Fruit fly (Drosophila melanogaster) whole organism, embryonic: ENCODE results near the gene Als2.

Experiments
- Abd-B ChIP-seq: fragments of 200-800 bp; sonication (Bioruptor generic); optimal IDR thresholded peaks from 2 replicates; lab custom pipeline; 2018; ENCODE audit warnings: missing biosample characterization, mild to moderate bottlenecking, missing genetic modification characterization, moderate library complexity
- Aef1 ChIP-seq: fragments of 200-800 bp; sonication (Bioruptor generic); IDR thresholded peaks from 3 replicates; pipeline ENCODE4 v1.3.6; 2022; ENCODE audit warnings: missing biosample characterization, missing genetic modification characterization
- Bgb ChIP-seq: fragments of 200-800 bp; sonication (Bioruptor generic); IDR thresholded peaks from 2 replicates; pipeline ENCODE4 v1.3.6; 2022; ENCODE audit warnings: missing biosample characterization, missing genetic modification characterization; ENCODE audit not compliant: partially characterized antibody
- C15 ChIP-seq: fragments of 200-800 bp; sonication (Bioruptor generic); IDR thresholded peaks from 3 replicates; pipeline ENCODE4 v1.3.6; 2022; ENCODE audit warnings: missing biosample characterization, missing genetic modification characterization
- CG10565 ChIP-seq: fragments of 200-800 bp; sonication (Bioruptor generic); optimal IDR thresholded peaks from 3 replicates; lab custom pipeline; 2016; ENCODE audit warnings: missing biosample characterization, mild to moderate bottlenecking, missing genetic modification characterization
- CG12236 ChIP-seq: fragments of 200-800 bp; sonication (Bioruptor generic); optimal IDR thresholded peaks from 2 replicates; lab custom pipeline; 2016; ENCODE audit warnings: missing biosample characterization, missing genetic modification characterization
- CG15011 ChIP-seq: fragments of 200-800 bp; sonication (Bioruptor generic); optimal IDR thresholded peaks from 3 replicates; lab custom pipeline; 2018; ENCODE audit warnings: missing biosample characterization, mild to moderate bottlenecking, missing genetic modification characterization
- CG15479 ChIP-seq: fragments of 200-800 bp; sonication (Bioruptor generic); optimal IDR thresholded peaks from 3 replicates; lab custom pipeline; 2019; ENCODE audit warnings: missing biosample characterization, mild to moderate bottlenecking, missing genetic modification characterization, moderate library complexity
- CG16815 ChIP-seq: fragments of 200-800 bp; sonication (Bioruptor generic); optimal IDR thresholded peaks from 3 replicates; lab custom pipeline; 2017; ENCODE audit warnings: missing biosample characterization, mild to moderate bottlenecking, missing genetic modification characterization
- CG1792 ChIP-seq: fragments of 200-800 bp; sonication (Bioruptor generic); optimal IDR thresholded peaks from 2 replicates; lab custom pipeline; 2016; ENCODE audit warnings: missing biosample characterization, missing genetic modification characterization
- CG18476 ChIP-seq: fragments of 200-800 bp; sonication (Bioruptor generic); optimal IDR thresholded peaks from 2 replicates; lab custom pipeline; 2016; ENCODE audit warnings: missing biosample characterization, mild to moderate bottlenecking, missing genetic modification characterization
- CG2202 ChIP-seq: fragments of 200-800 bp; sonication (Bioruptor generic); optimal IDR thresholded peaks from 2 replicates; lab custom pipeline; 2018; ENCODE audit warnings: missing biosample characterization, mild to moderate bottlenecking, missing genetic modification characterization
- CG32772 ChIP-seq: fragments of 200-800 bp; sonication (Bioruptor generic); IDR thresholded peaks from 2 replicates; pipeline ENCODE4 v1.3.6; 2022; ENCODE audit warnings: missing biosample characterization, missing genetic modification characterization
- CG33213 ChIP-seq: fragments of 200-800 bp; sonication (Bioruptor generic); optimal IDR thresholded peaks from 3 replicates; lab custom pipeline; 2016; ENCODE audit warnings: missing biosample characterization, missing genetic modification characterization
- CG6654 ChIP-seq: fragments of 200-800 bp; sonication (Bioruptor generic); optimal IDR thresholded peaks from 2 replicates; lab custom pipeline; 2017; ENCODE audit warnings: missing biosample characterization, mild to moderate bottlenecking, missing genetic modification characterization
- CG7786 ChIP-seq: fragments of 200-800 bp; sonication (Bioruptor generic); optimal IDR thresholded peaks from 2 replicates; lab custom pipeline; 2016; ENCODE audit warnings: missing biosample characterization, missing genetic modification characterization
- CG7928 ChIP-seq: fragments of 200-800 bp; sonication (Bioruptor generic); optimal IDR thresholded peaks from 2 replicates; lab custom pipeline; 2017; ENCODE audit warnings: missing biosample characterization, mild to moderate bottlenecking, missing genetic modification characterization
- CG8478 ChIP-seq: fragments of >200 bp; optimal IDR thresholded peaks from 2 replicates; lab custom pipeline; 2018
- CG9215 ChIP-seq: fragments of 200-800 bp; sonication (Bioruptor generic); IDR thresholded peaks from 2 replicates; pipeline ENCODE4 v1.3.6; 2022; ENCODE audit warnings: missing biosample characterization, missing genetic modification characterization
- CG9727 ChIP-seq: fragments of 200-800 bp; sonication (Bioruptor generic); optimal IDR thresholded peaks from 3 replicates; lab custom pipeline; 2017; ENCODE audit warnings: missing biosample characterization, mild to moderate bottlenecking, missing genetic modification characterization
- CG9797 ChIP-seq: fragments of 200-800 bp; sonication (Bioruptor generic); optimal IDR thresholded peaks from 3 replicates; lab custom pipeline; 2018; ENCODE audit warnings: missing biosample characterization, mild to moderate bottlenecking, missing genetic modification characterization
- CG9932 ChIP-seq: fragments of 200-800 bp; sonication (Bioruptor generic); IDR thresholded peaks from 2 replicates; pipeline ENCODE4 v1.3.6; 2022; ENCODE audit warnings: missing biosample characterization, missing genetic modification characterization
- Dip3 ChIP-seq: fragments of 200-800 bp; sonication (Bioruptor generic); optimal IDR thresholded peaks from 3 replicates; lab custom pipeline; 2016; ENCODE audit warnings: missing biosample characterization, missing genetic modification characterization
- Doc3 ChIP-seq: fragments of 200-800 bp; sonication (Bioruptor generic); IDR thresholded peaks from 3 replicates; pipeline ENCODE4 v1.3.6; 2022; ENCODE audit warnings: missing biosample characterization, missing genetic modification characterization; ENCODE audit not compliant: partially characterized antibody
- Hmr ChIP-seq: fragments of 200-800 bp; sonication (Bioruptor generic); optimal IDR thresholded peaks from 3 replicates; lab custom pipeline; 2017; ENCODE audit warnings: mild to moderate bottlenecking, missing biosample characterization, missing genetic modification reagents, missing genetic modification characterization
- Max ChIP-seq: fragments of 200-800 bp; sonication (Bioruptor generic); optimal IDR thresholded peaks from 2 replicates; lab custom pipeline; 2016; ENCODE audit warnings: missing biosample characterization, mild to moderate bottlenecking, missing genetic modification characterization
- Med ChIP-seq: fragments of 200-800 bp; sonication (Bioruptor generic); peaks from one replicate; lab custom pipeline; 2016; ENCODE audit warnings: missing biosample characterization, missing genetic modification characterization, mild to moderate bottlenecking, inconsistent platforms, moderate library complexity
- Meics ChIP-seq: fragments of 200-800 bp; sonication (Bioruptor generic); optimal IDR thresholded peaks from 2 replicates; lab custom pipeline; 2017; ENCODE audit warnings: missing biosample characterization, mild to moderate bottlenecking, missing genetic modification characterization
- Myb ChIP-seq: fragments of 200-800 bp; sonication (Bioruptor generic); optimal IDR thresholded peaks from 2 replicates; lab custom pipeline; 2016; ENCODE audit warnings: missing biosample characterization, missing genetic modification characterization
- Neu2 ChIP-seq: fragments of 200-800 bp; sonication (Bioruptor generic); optimal IDR thresholded peaks from 3 replicates; lab custom pipeline; 2016; ENCODE audit warnings: missing biosample characterization, missing genetic modification characterization, borderline replicate concordance
- Side ChIP-seq: fragments of 200-800 bp; sonication (Bioruptor generic); optimal IDR thresholded peaks from 2 replicates; lab custom pipeline; 2016; ENCODE audit warnings: missing biosample characterization, missing genetic modification characterization
- Sry-δ ChIP-seq: fragments of 200-800 bp; sonication (Bioruptor generic); optimal IDR thresholded peaks from 2 replicates; lab custom pipeline; 2016; ENCODE audit warnings: missing biosample characterization, missing genetic modification characterization
- amos ChIP-seq: fragments of 200-800 bp; sonication (Bioruptor generic); IDR thresholded peaks from 2 replicates; pipeline ENCODE4 v1.3.6; 2022; ENCODE audit warnings: missing biosample characterization, missing genetic modification characterization; ENCODE audit not compliant: partially characterized antibody
- bab2 ChIP-seq: fragments of 200-800 bp; sonication (Bioruptor generic); optimal IDR thresholded peaks from 2 replicates; lab custom pipeline; 2016; ENCODE audit warnings: missing biosample characterization, missing genetic modification characterization
- chm ChIP-seq: fragments of 200-800 bp; sonication (Bioruptor generic); IDR thresholded peaks from 2 replicates; pipeline ENCODE4 v1.3.6; 2022; ENCODE audit warnings: missing biosample characterization, missing genetic modification characterization
- croc ChIP-seq: fragments of 200-800 bp; sonication (Bioruptor generic); conservative IDR thresholded peaks from 3 replicates; pipeline ENCODE4 v1.3.6; 2022; ENCODE audit warnings: missing biosample characterization, missing genetic modification characterization
- dan ChIP-seq: fragments of 200-800 bp; sonication (Bioruptor generic); IDR thresholded peaks from 2 replicates; pipeline ENCODE4 v1.3.6; 2022; ENCODE audit warnings: missing biosample characterization, missing genetic modification characterization
- fru ChIP-seq: fragments of >200 bp; optimal IDR thresholded peaks from 2 replicates; lab custom pipeline; 2017
- lab ChIP-seq: fragments of 200-800 bp; sonication (Bioruptor generic); optimal IDR thresholded peaks from 3 replicates; lab custom pipeline; 2017; ENCODE audit warnings: missing biosample characterization, missing genetic modification characterization, mild to moderate bottlenecking, moderate library complexity, missing genetic modification reagents
- mam ChIP-seq: fragments of 200-800 bp; sonication (Bioruptor generic); optimal IDR thresholded peaks from 3 replicates; lab custom pipeline; 2016; ENCODE audit warnings: missing biosample characterization, missing genetic modification characterization
- nmo ChIP-seq: fragments of 200-800 bp; sonication (Bioruptor generic); optimal IDR thresholded peaks from 2 replicates; lab custom pipeline; 2018; ENCODE audit warnings: missing biosample characterization, mild to moderate bottlenecking, missing genetic modification characterization, moderate library complexity
- p53 ChIP-seq: fragments of 200-800 bp; sonication (Bioruptor generic); optimal IDR thresholded peaks from 2 replicates; lab custom pipeline; 2016; ENCODE audit warnings: missing biosample characterization, missing genetic modification characterization
- pnt ChIP-seq: fragments of 200-800 bp; sonication (Bioruptor generic); optimal IDR thresholded peaks from 3 replicates; lab custom pipeline; 2016; ENCODE audit warnings: missing biosample characterization, missing genetic modification characterization
- pros ChIP-seq: fragments of 200-800 bp; sonication (Bioruptor generic); optimal IDR thresholded peaks from 3 replicates; lab custom pipeline; 2019; ENCODE audit warnings: missing biosample characterization, mild to moderate bottlenecking, missing genetic modification characterization, moderate library complexity
- pum ChIP-seq: fragments of 200-800 bp; sonication (Bioruptor generic); optimal IDR thresholded peaks from 2 replicates; lab custom pipeline; 2016; ENCODE audit warnings: missing biosample characterization, missing genetic modification characterization
- pzg ChIP-seq: fragments of 200-800 bp; sonication (Bioruptor generic); optimal IDR thresholded peaks from 3 replicates; lab custom pipeline; 2018; ENCODE audit warnings: missing biosample characterization, mild to moderate bottlenecking, missing genetic modification characterization, moderate library complexity
- run ChIP-seq: fragments of 200-800 bp; sonication (Bioruptor generic); optimal IDR thresholded peaks from 3 replicates; lab custom pipeline; 2018; ENCODE audit warnings: missing biosample characterization, mild to moderate bottlenecking, missing genetic modification characterization
- scrt ChIP-seq: fragments of 200-800 bp; sonication (Bioruptor generic); optimal IDR thresholded peaks from 2 replicates; lab custom pipeline; 2018; ENCODE audit warnings: missing biosample characterization, mild to moderate bottlenecking, missing genetic modification characterization, moderate library complexity
- sob ChIP-seq: fragments of 200-800 bp; sonication (Bioruptor generic); IDR thresholded peaks from 2 replicates; pipeline ENCODE4 v1.3.6; 2022; ENCODE audit warnings: missing biosample characterization, missing genetic modification characterization
- stwl ChIP-seq: fragments of 200-800 bp; sonication (Bioruptor generic); optimal IDR thresholded peaks from 3 replicates; lab custom pipeline; 2018; ENCODE audit warnings: missing biosample characterization, mild to moderate bottlenecking, missing genetic modification characterization, moderate library complexity
- vfl ChIP-seq: fragments of 200-800 bp; sonication (Bioruptor generic); optimal IDR thresholded peaks from 2 replicates; lab custom pipeline; 2016; ENCODE audit warnings: missing biosample characterization, missing genetic modification characterization
- zen2 ChIP-seq: fragments of 200-800 bp; sonication (Bioruptor generic); IDR thresholded peaks from 3 replicates; pipeline ENCODE4 v1.3.6; 2022; ENCODE audit warnings: missing biosample characterization, missing genetic modification characterization; ENCODE audit not compliant: partially characterized antibody

The Als2 gene

DNA sequence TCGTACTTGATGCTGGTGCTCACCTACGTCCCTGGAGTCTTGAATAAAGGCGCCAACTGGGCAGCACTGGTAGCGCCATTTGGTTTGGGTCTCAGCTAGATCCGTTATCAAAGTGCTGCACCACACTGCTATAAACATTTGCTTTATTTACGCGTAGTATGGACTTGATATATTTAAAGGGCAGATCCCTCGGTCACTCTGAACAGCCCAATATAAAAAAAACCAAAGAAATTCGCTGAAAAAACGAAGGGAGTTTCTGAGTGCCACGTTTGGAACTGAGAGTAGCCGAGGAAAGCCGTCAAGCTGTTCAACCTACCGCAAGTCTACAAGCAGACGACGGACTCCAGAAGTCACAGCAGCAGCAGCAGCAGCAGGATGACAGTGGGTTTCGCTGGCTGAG, 38.7 kb downstream of the Als2 start, which contains the start of gene Atox1 (continued):
- TF ChIP-seq CG1792: no peak
- no peak for TF ChIP-seq scrt (GFP tag; lab: Kevin White, UChicago)
- TF ChIP-seq CG2202 (tag; lab: Kevin White, UChicago): no peak
- TF ChIP-seq nmo: peak; percentile 67
- no peak for TF ChIP-seq CG10565 (GFP tag; lab: Kevin White, UChicago)
- no peak for TF ChIP-seq CG9215 (GFP tag; lab: Robert Waterston, UW)
- no peak for TF ChIP-seq CG12236 (GFP tag; lab: Kevin White, UChicago)
- TF ChIP-seq Bgb: peak; percentile 37
- no peak for TF ChIP-seq Neu2 (GFP tag; lab: Kevin White, UChicago)
- TF ChIP-seq pnt (GFP tag; lab: Kevin White, UChicago): no peak
- peak; percentile 54 for TF ChIP-seq Sry-δ
- TF ChIP-seq stwl (tag; lab: Kevin White, UChicago): peak; percentile 77
- TF ChIP-seq zen2: no peak
- no peak for TF ChIP-seq C15 (GFP tag; lab: Robert Waterston, UW)
- peak; percentile 55 for TF ChIP-seq amos
- TF ChIP-seq CG15011: no peak
- TF ChIP-seq lab (GFP tag; lab: Kevin White, UChicago): peak; percentile 47
- TF ChIP-seq fru: no peak
- TF ChIP-seq CG18476: no peak
- no peak for TF ChIP-seq croc (GFP tag; lab: Robert Waterston, UW)
- TF ChIP-seq vfl: no peak
- TF ChIP-seq Meics (GFP tag; lab: Kevin White, UChicago): peak; percentile 43
- no peak for TF ChIP-seq CG9727 (GFP tag; lab: Kevin White, UChicago)
- TF ChIP-seq CG6654 (GFP tag; lab: Kevin White, UChicago): no peak
- TF ChIP-seq dan: no peak
- TF ChIP-seq Abd-B (GFP tag; lab: Kevin White, UChicago): peak; percentile 80
- TF ChIP-seq CG7928 (GFP tag; lab: Kevin White, UChicago): peak; percentile 61
- peak; percentile 44 for TF ChIP-seq Myb (GFP tag; lab: Kevin White, UChicago)
- no peak for TF ChIP-seq pum (GFP tag; lab: Kevin White, UChicago)
- peak; percentile 87 for TF ChIP-seq CG33213 (GFP tag; lab: Kevin White, UChicago)
- peak; percentile 43 for TF ChIP-seq p53 (GFP tag; lab: Kevin White, UChicago)
- TF ChIP-seq Aef1 (GFP tag; lab: Robert Waterston, UW): no peak
- peak; percentile 43; the same call in 1 of the 2 replicates for TF ChIP-seq sob (GFP tag; lab: Robert Waterston, UW)
- peak; percentile 89 for TF ChIP-seq Hmr (GFP tag; lab: Kevin White, UChicago)
- TF ChIP-seq CG8478 (lab: Kevin White, UChicago): no peak
- peak; percentile 92 for TF ChIP-seq Med (GFP tag; lab: Kevin White, UChicago)
- TF ChIP-seq mam (GFP tag; lab: Kevin White, UChicago): no peak
- TF ChIP-seq Side (GFP tag; lab: Kevin White, UChicago): no peak
- TF ChIP-seq CG9797: peak; percentile 83
- peak; percentile 59 for TF ChIP-seq CG32772 (GFP tag; lab: Robert Waterston, UW)
- TF ChIP-seq CG16815 (GFP tag; lab: Kevin White, UChicago): no peak
- TF ChIP-seq bab2 (GFP tag; lab: Kevin White, UChicago): no peak
- TF ChIP-seq Dip3 (GFP tag; lab: Kevin White, UChicago): no peak
- no peak for TF ChIP-seq CG15479
- peak; percentile 96 for TF ChIP-seq pzg
- no peak for TF ChIP-seq pros (GFP tag; lab: Kevin White, UChicago)
- TF ChIP-seq Doc3 (GFP tag; lab: Robert Waterston, UW): no peak
- TF ChIP-seq CG9932 (GFP tag; lab: Robert Waterston, UW): no peak
- peak; percentile 7 for TF ChIP-seq CG7786 (GFP tag; lab: Kevin White, UChicago)
- TF ChIP-seq Max (GFP tag; lab: Kevin White, UChicago): no peak
- no peak for TF ChIP-seq chm (GFP tag; lab: Robert Waterston, UW)
- no peak for TF ChIP-seq run
